Fruit fly (Drosophila melanogaster) whole organism, wandering third instar larva: ENCODE measurements around the gene Nlp.

Experiments
- Abd-B ChIP-seq: fragments of >200 bp; optimal IDR thresholded peaks from 2 replicates; lab custom pipeline; 2017; ENCODE audit warnings: missing biosample characterization, missing genetic modification characterization
- CG32264 ChIP-seq: fragments of 200-800 bp; sonication (Bioruptor generic); optimal IDR thresholded peaks from 2 replicates; lab custom pipeline; 2016; ENCODE audit warnings: missing biosample characterization, missing genetic modification characterization
- CG9705 ChIP-seq: fragments of 200-800 bp; sonication (Bioruptor generic); optimal IDR thresholded peaks from 2 replicates; lab custom pipeline; 2018; ENCODE audit warnings: missing biosample characterization, mild to moderate bottlenecking, missing genetic modification characterization
- CrebA ChIP-seq: fragments of 200-800 bp; sonication (Bioruptor generic); optimal IDR thresholded peaks from 2 replicates; lab custom pipeline; 2016; ENCODE audit warnings: missing biosample characterization, mild to moderate bottlenecking, missing genetic modification characterization, borderline replicate concordance
- Dfd ChIP-seq: fragments of >200 bp; optimal IDR thresholded peaks from 2 replicates; lab custom pipeline; 2017; ENCODE audit warnings: missing biosample characterization, missing genetic modification characterization
- Dif ChIP-seq: fragments of 200-275, 200-300 bp; sonication (Bioruptor generic); optimal IDR thresholded peaks from 2 replicates; lab custom pipeline; 2018; ENCODE audit warnings: missing biosample characterization, missing genetic modification characterization; ENCODE audit not compliant: partially characterized antibody
- GATAd ChIP-seq: sonication (Bioruptor generic); optimal IDR thresholded peaks from 2 replicates; lab custom pipeline; 2016; ENCODE audit warnings: missing biosample characterization, missing genetic modification characterization
- HLH106 ChIP-seq: fragments of 200-800 bp; optimal IDR thresholded peaks from 3 replicates; lab custom pipeline; 2019; ENCODE audit warnings: missing biosample characterization, mild to moderate bottlenecking, missing genetic modification characterization, moderate library complexity
- Hnf4 ChIP-seq: fragments of 200-800 bp; sonication (Bioruptor generic); optimal IDR thresholded peaks from 2 replicates; lab custom pipeline; 2016; ENCODE audit warnings: missing biosample characterization, mild to moderate bottlenecking, missing genetic modification characterization
- Hr78 ChIP-seq: fragments of >200 bp; optimal IDR thresholded peaks from 2 replicates; lab custom pipeline; 2017; ENCODE audit warnings: missing biosample characterization, missing genetic modification characterization
- Hr83 ChIP-seq: fragments of 200-300 bp; sonication (Bioruptor generic); optimal IDR thresholded peaks from 2 replicates; lab custom pipeline; 2016; ENCODE audit warnings: missing biosample characterization, mild to moderate bottlenecking, missing genetic modification characterization, moderate library complexity; ENCODE audit not compliant: poor library complexity, severe bottlenecking
- Jra ChIP-seq: sonication (Bioruptor generic); optimal IDR thresholded peaks from 2 replicates; lab custom pipeline; 2016; ENCODE audit warnings: missing biosample characterization, missing genetic modification characterization
- Mio ChIP-seq: sonication (Bioruptor generic); optimal IDR thresholded peaks from 2 replicates; lab custom pipeline; 2016; ENCODE audit warnings: missing biosample characterization, missing genetic modification characterization
- Myc ChIP-seq: fragments of >200 bp; optimal IDR thresholded peaks from 2 replicates; lab custom pipeline; 2017
- N ChIP-seq: fragments of >200 bp; optimal IDR thresholded peaks from 2 replicates; lab custom pipeline; 2018; ENCODE audit warnings: missing biosample characterization, missing external identifiers, missing genetic modification characterization
- OdsH ChIP-seq: fragments of 200-800 bp; sonication (Bioruptor generic); optimal IDR thresholded peaks from 2 replicates; lab custom pipeline; 2016; ENCODE audit warnings: missing biosample characterization, mild to moderate bottlenecking, missing genetic modification characterization
- Rel ChIP-seq, 2 experiments: fragments of 200-800 bp; sonication (Bioruptor generic) in 1 of 2; optimal IDR thresholded peaks; 2 replicates in 1 of 2; 3 replicates in 1 of 2; lab custom pipeline; 2016 to 2019; ENCODE audit warnings: mild to moderate bottlenecking in 2 of 2, missing biosample characterization in 2 of 2, missing genetic modification characterization in 2 of 2, moderate library complexity in 1 of 2
- Sp1 ChIP-seq: fragments of 200-800 bp; sonication (Bioruptor generic); optimal IDR thresholded peaks from 3 replicates; lab custom pipeline; 2019; ENCODE audit warnings: missing biosample characterization, mild to moderate bottlenecking, missing genetic modification characterization, moderate library complexity
- Vsx2 ChIP-seq: fragments of 200-300, 225-300 bp; sonication (Bioruptor generic); optimal IDR thresholded peaks from 2 replicates; lab custom pipeline; 2018; ENCODE audit warnings: missing biosample characterization, missing genetic modification characterization; ENCODE audit not compliant: partially characterized antibody
- br ChIP-seq: fragments of 200-800 bp; sonication (Bioruptor generic); optimal IDR thresholded peaks from 2 replicates; lab custom pipeline; 2016; ENCODE audit warnings: missing biosample characterization, missing genetic modification characterization
- brk ChIP-seq: fragments of 200-800 bp; sonication (Bioruptor generic); optimal IDR thresholded peaks from 2 replicates; lab custom pipeline; 2016; ENCODE audit warnings: missing biosample characterization, mild to moderate bottlenecking, missing genetic modification characterization
- dl ChIP-seq, 2 experiments: fragments of 175-275, 200-275 bp in 1 of 2; fragments of 200-275 bp in 1 of 2; sonication (Bioruptor generic); optimal IDR thresholded peaks; lab custom pipeline; 2018; ENCODE audit warnings: mild to moderate bottlenecking in 2 of 2, missing biosample characterization in 2 of 2, missing genetic modification characterization in 2 of 2, moderate library complexity in 2 of 2; ENCODE audit not compliant: partially characterized antibody in 2 of 2, insufficient read depth in 1 of 2
- dmrt93B ChIP-seq: fragments of 200-800 bp; sonication (Bioruptor generic); optimal IDR thresholded peaks from 2 replicates; lab custom pipeline; 2018; ENCODE audit warnings: missing biosample characterization, mild to moderate bottlenecking, missing genetic modification characterization
- dsf ChIP-seq: sonication (Bioruptor generic); optimal IDR thresholded peaks from 2 replicates; lab custom pipeline; 2016; ENCODE audit warnings: missing biosample characterization, missing genetic modification characterization, borderline replicate concordance
- ey ChIP-seq: fragments of 200-800 bp; sonication (Bioruptor generic); optimal IDR thresholded peaks from 2 replicates; lab custom pipeline; 2016; ENCODE audit warnings: missing biosample characterization, missing genetic modification characterization
- foxo ChIP-seq, 2 experiments: fragments of 200-800 bp; sonication (Bioruptor generic); optimal IDR thresholded peaks; 2 replicates in 1 of 2; 3 replicates in 1 of 2; lab custom pipeline; 2016 to 2017; ENCODE audit warnings: missing biosample characterization in 2 of 2, missing genetic modification characterization in 2 of 2
- fru ChIP-seq: fragments of 200-800 bp; sonication (Bioruptor generic); optimal IDR thresholded peaks from 3 replicates; lab custom pipeline; 2016; ENCODE audit warnings: missing biosample characterization, mild to moderate bottlenecking, missing genetic modification characterization
- h ChIP-seq: fragments of 200-800 bp; sonication (Bioruptor generic); optimal IDR thresholded peaks from 3 replicates; lab custom pipeline; 2016; ENCODE audit warnings: missing biosample characterization, mild to moderate bottlenecking, missing genetic modification characterization
- jim ChIP-seq: fragments of 175-275, 200-325 bp; sonication (Bioruptor generic); optimal IDR thresholded peaks from 2 replicates; lab custom pipeline; 2016; ENCODE audit warnings: missing biosample characterization, mild to moderate bottlenecking, missing genetic modification characterization
- lola ChIP-seq: fragments of >200 bp; optimal IDR thresholded peaks from 2 replicates; lab custom pipeline; 2017; ENCODE audit warnings: missing biosample characterization, missing genetic modification characterization
- pan ChIP-seq: fragments of >200 bp; optimal IDR thresholded peaks from 2 replicates; lab custom pipeline; 2017
- psq ChIP-seq: fragments of 200-800 bp; sonication (Bioruptor generic); optimal IDR thresholded peaks from 3 replicates; lab custom pipeline; 2017; ENCODE audit warnings: missing biosample characterization, mild to moderate bottlenecking, missing genetic modification characterization, moderate library complexity
- rgr ChIP-seq: fragments of 200-800 bp; sonication (Bioruptor generic); optimal IDR thresholded peaks from 3 replicates; lab custom pipeline; 2016; ENCODE audit warnings: missing biosample characterization, mild to moderate bottlenecking, missing genetic modification characterization
- sage ChIP-seq: fragments of 200-800 bp; sonication (Bioruptor generic); optimal IDR thresholded peaks from 2 replicates; lab custom pipeline; 2016; ENCODE audit warnings: missing biosample characterization, mild to moderate bottlenecking, missing genetic modification characterization
- sv ChIP-seq: fragments of 200-800 bp; sonication (Bioruptor generic); optimal IDR thresholded peaks from 3 replicates; lab custom pipeline; 2016; ENCODE audit warnings: missing biosample characterization, missing genetic modification characterization
- tai ChIP-seq: sonication (Bioruptor generic); optimal IDR thresholded peaks from 2 replicates; lab custom pipeline; 2016; ENCODE audit warnings: missing biosample characterization, missing genetic modification characterization
- usp ChIP-seq: fragments of >200 bp; optimal IDR thresholded peaks from 2 replicates; lab custom pipeline; 2017; ENCODE audit warnings: missing biosample characterization, missing genetic modification characterization
- woc ChIP-seq: sonication (Bioruptor generic); optimal IDR thresholded peaks from 2 replicates; lab custom pipeline; 2016; ENCODE audit warnings: missing biosample characterization, mild to moderate bottlenecking, missing genetic modification characterization

The Nlp gene

dm6 chr3R:30021009-30021408, 16.4 kb downstream of the Nlp start (continued):
- TF ChIP-seq Rel (GFP tag; optimal IDR thresholded peaks at IDR 0.05; lab: Kevin White, UChicago): no peak
- TF ChIP-seq Rel (tag; optimal IDR thresholded peaks at IDR 0.05; lab: Kevin White, UChicago): no peak
- no peak for TF ChIP-seq usp
- no peak for TF ChIP-seq woc (GFP tag; lab: Kevin White, UChicago)
- TF ChIP-seq CrebA (GFP tag; lab: Kevin White, UChicago): no peak

- TF ChIP-seq br (peak; percentile 19), rgr (GFP tag; lab: Kevin White, UChicago) (no peak), Sp1 (GFP tag; lab: Kevin White, UChicago) (peak; percentile 57), pan (lab: Kevin White, UChicago) (no peak), Hnf4 (GFP tag; lab: Kevin White, UChicago) (no peak), dsf (GFP tag; lab: Kevin White, UChicago) (no peak), tai (GFP tag; lab: Kevin White, UChicago) (no peak), CG9705 (no peak), woc (GFP tag; lab: Kevin White, UChicago) (no peak), Vsx2 (peak; percentile 26), psq (GFP tag; lab: Kevin White, UChicago) (peak; percentile 11), Jra (GFP tag; lab: Kevin White, UChicago) (peak; percentile 59), sage (GFP tag; lab: Kevin White, UChicago) (no peak), lola (GFP tag; lab: Kevin White, UChicago) (no peak), Dif (GFP tag; lab: Kevin White, UChicago) (peak; percentile 81), brk (GFP tag; lab: Kevin White, UChicago) (no peak), jim (GFP tag; lab: Kevin White, UChicago) (no peak), Myc (lab: Kevin White, UChicago) (no peak), foxo (GFP tag; optimal IDR thresholded peaks at IDR 0.05; lab: Kevin White, UChicago) (no peak), GATAd (GFP tag; lab: Kevin White, UChicago) (no peak), h (GFP tag; lab: Kevin White, UChicago) (no peak), dmrt93B (GFP tag; lab: Kevin White, UChicago) (no peak), sv (GFP tag; lab: Kevin White, UChicago) (no peak), Dfd (GFP tag; lab: Kevin White, UChicago) (no peak), Hr83 (GFP tag; lab: Kevin White, UChicago) (no peak), ey (GFP tag; lab: Kevin White, UChicago) (no peak), HLH106 (tag; lab: Kevin White, UChicago) (no peak), CG32264 (GFP tag; lab: Kevin White, UChicago) (no peak), CrebA (GFP tag; lab: Kevin White, UChicago) (no peak), Abd-B (no peak), Mio (no peak), dl (GFP tag; optimal IDR thresholded peaks at IDR 0.05; lab: Kevin White, UChicago; ENCODE audit: insufficient read depth in 1 of 2, partially characterized antibody in 2 of 2) (peak in 1 of 2 experiments; percentile 41), fru (GFP tag; lab: Kevin White, UChicago) (no peak), Hr78 (GFP tag; lab: Kevin White, UChicago) (no peak), OdsH (GFP tag; lab: Kevin White, UChicago) (no peak), N (GFP tag; lab: Kevin White, UChicago) (no peak), usp (no peak), Rel (GFP tag; optimal IDR thresholded peaks at IDR 0.05; lab: Kevin White, UChicago) (no peak), Rel (tag; optimal IDR thresholded peaks at IDR 0.05; lab: Kevin White, UChicago) (peak; percentile 70)
Measured at dm6 chr3R:30021559-30022451, 17.2 kb downstream of the Nlp start, which contains the start of gene Mgat2. Gene Mgat2, minus strand, starts transcription at chr3R:30022221.
